Fruit fly (Drosophila melanogaster): ENCODE results near the gene CG43703.

- TF ChIP-seq CTCF (optimal IDR thresholded peaks at IDR 0.05) (no peak), CG8478 (optimal IDR thresholded peaks at IDR 0.05) (no peak)
Observed at dm6 chr2L:3772599-3772936, 7.3 kb downstream of the CG43703 start.
